Fruit fly (Drosophila melanogaster): ENCODE measurements around the gene CG4496.

Gene CG4496

dm6 chr2L:7154861-7155594, 34.8 kb downstream of the CG4496 start (continued):
- TF ChIP-seq Hmr (GFP tag; optimal IDR thresholded peaks at IDR 0.05) (peak; percentile 12), CkIIα-i1 (GFP tag; IDR thresholded peaks at IDR 0.05) (no peak), hb (GFP tag; IDR thresholded peaks at IDR 0.05; ENCODE audit: partially characterized antibody) (no peak), CG6689 (GFP tag; IDR thresholded peaks at IDR 0.05) (peak; percentile 51), unpg (GFP tag; optimal IDR thresholded peaks at IDR 0.05) (peak; percentile 51), sc (optimal IDR thresholded peaks at IDR 0.05) (no peak), sc (GFP tag; optimal IDR thresholded peaks at IDR 0.05) (no peak), Antp (GFP tag; optimal IDR thresholded peaks at IDR 0.05) (peak; percentile 6), CG5180 (GFP tag; optimal IDR thresholded peaks at IDR 0.05) (no peak), ERR (GFP tag; optimal IDR thresholded peaks at IDR 0.05) (no peak), CG7745 (tag; optimal IDR thresholded peaks at IDR 0.05) (no peak), dysf (GFP tag; IDR thresholded peaks at IDR 0.05) (peak; percentile 47; the same call in 1 of the 3 replicates), CG8290 (GFP tag; optimal IDR thresholded peaks at IDR 0.05) (no peak), CG8290 (tag; optimal IDR thresholded peaks at IDR 0.05) (peak in 1 of 2 experiments; percentile 58), CG18262 (tag; optimal IDR thresholded peaks at IDR 0.05) (peak; percentile 31), Fer3 (tag; optimal IDR thresholded peaks at IDR 0.05) (no peak), bigmax (GFP tag; optimal IDR thresholded peaks at IDR 0.05) (no peak), prd (optimal IDR thresholded peaks at IDR 0.05) (no peak), prd (GFP tag; IDR thresholded peaks at IDR 0.05) (peak; percentile 72), CG14014 (GFP tag; IDR thresholded peaks at IDR 0.05) (peak; percentile 39; the same call in 1 of the 2 replicates), Xbp1 (GFP tag; optimal IDR thresholded peaks at IDR 0.05) (peak; percentile 56), Ets65A (GFP tag) (peak; percentile 96), fru (optimal IDR thresholded peaks at IDR 0.05) (no peak), CG2889 (GFP tag; IDR thresholded peaks at IDR 0.05) (no peak), org-1 (GFP tag; optimal IDR thresholded peaks at IDR 0.05) (peak; percentile 11), psq (GFP tag; optimal IDR thresholded peaks at IDR 0.05) (no peak), lab (GFP tag; optimal IDR thresholded peaks at IDR 0.05) (peak; percentile 17), CG12744 (GFP tag; optimal IDR thresholded peaks at IDR 0.05) (no peak), CG9215 (GFP tag; IDR thresholded peaks at IDR 0.05) (0 out of 2 replicates have a peak, but pooled peaks have one; percentile 14), CG7839 (tag; optimal IDR thresholded peaks at IDR 0.05) (peak; percentile 50), ATbp (GFP tag; optimal IDR thresholded peaks at IDR 0.05) (peak; percentile 28), ham (GFP tag; IDR thresholded peaks at IDR 0.05) (no peak), CG9727 (GFP tag; optimal IDR thresholded peaks at IDR 0.05) (peak; percentile 43), CG31441 (GFP tag; IDR thresholded peaks at IDR 0.05) (peak; percentile 34; the same call in 1 of the 2 replicates), Sry-δ (GFP tag; optimal IDR thresholded peaks at IDR 0.05) (peak; percentile 6), CG3407 (GFP tag; optimal IDR thresholded peaks at IDR 0.05) (no peak), CG15514 (GFP tag; optimal IDR thresholded peaks at IDR 0.05) (peak; percentile 28), CG12942 (GFP tag; optimal IDR thresholded peaks at IDR 0.05) (peak; percentile 9), Dll (GFP tag; IDR thresholded peaks at IDR 0.05; ENCODE audit: partially characterized antibody) (no peak), Ada2b (GFP tag; IDR thresholded peaks at IDR 0.05) (peak; percentile 54; the same call in 1 of the 2 replicates), gro (GFP tag; optimal IDR thresholded peaks at IDR 0.05) (no peak), Drgx (GFP tag; IDR thresholded peaks at IDR 0.05) (peak; percentile 43; the same call in 1 of the 2 replicates), CG11695 (GFP tag; IDR thresholded peaks at IDR 0.05) (0 out of 3 replicates have a peak, but pooled peaks have one; percentile 20), CG9797 (GFP tag; optimal IDR thresholded peaks at IDR 0.05) (no peak), Atf-2 (GFP tag; optimal IDR thresholded peaks at IDR 0.05) (no peak), CG15269 (tag; optimal IDR thresholded peaks at IDR 0.05) (peak; percentile 46), CG4730 (GFP tag; IDR thresholded peaks at IDR 0.05) (no peak), CG17912 (GFP tag; optimal IDR thresholded peaks at IDR 0.05) (no peak), CG10366 (GFP tag; IDR thresholded peaks at IDR 0.05) (peak; percentile 42), Trl (optimal IDR thresholded peaks at IDR 0.05) (no peak), Trl (GFP tag; optimal IDR thresholded peaks at IDR 0.05) (peak; percentile 31)

Data from whole organism, embryonic.